Fruit fly (Drosophila melanogaster): ENCODE data around the gene tara.

The tara gene

dm6 chr3R:16260385-16261169 is 35.1 kb downstream of the tara start (continued):
- TF ChIP-seq CG18011 (GFP tag; optimal IDR thresholded peaks at IDR 0.05), result peak; percentile 29
- peak; percentile 38 for TF ChIP-seq dm (GFP tag; optimal IDR thresholded peaks at IDR 0.05)
- TF ChIP-seq CG8290 (GFP tag; optimal IDR thresholded peaks at IDR 0.05), result peak; percentile 19
- peak; percentile 26 to 87 for TF ChIP-seq CG8290 (tag; optimal IDR thresholded peaks at IDR 0.05)
- peak; percentile 16; the same call in 1 of the 2 replicates for TF ChIP-seq al (GFP tag; IDR thresholded peaks at IDR 0.05)
- TF ChIP-seq Camta (GFP tag; optimal IDR thresholded peaks at IDR 0.05), result peak; percentile 61
- TF ChIP-seq croc (GFP tag; conservative IDR thresholded peaks at IDR 0.05), result peak; percentile 14; the same call in 1 of the 3 replicates
- TF ChIP-seq emc (GFP tag; optimal IDR thresholded peaks at IDR 0.05), result no peak
- TF ChIP-seq CG7357 (GFP tag; IDR thresholded peaks at IDR 0.05), result no peak
- peak; percentile 74 for TF ChIP-seq ato (GFP tag; IDR thresholded peaks at IDR 0.05; ENCODE audit: partially characterized antibody)
- peak; percentile 64 for TF ChIP-seq Mes4 (GFP tag; optimal IDR thresholded peaks at IDR 0.05)
- no peak for TF ChIP-seq cas (GFP tag; IDR thresholded peaks at IDR 0.05)
- TF ChIP-seq btn (GFP tag; optimal IDR thresholded peaks at IDR 0.05), result no peak
- no peak for TF ChIP-seq CG7745 (tag; optimal IDR thresholded peaks at IDR 0.05)
- peak; percentile 43 for TF ChIP-seq nmo (GFP tag; optimal IDR thresholded peaks at IDR 0.05)
- peak; percentile 81 for TF ChIP-seq az2 (GFP tag; optimal IDR thresholded peaks at IDR 0.05)
- peak; percentile 48 for TF ChIP-seq CG12391 (tag; optimal IDR thresholded peaks at IDR 0.05)
- peak; percentile 58 for TF ChIP-seq CG8944 (GFP tag; optimal IDR thresholded peaks at IDR 0.05)
- TF ChIP-seq CG4617 (GFP tag; optimal IDR thresholded peaks at IDR 0.05; ENCODE audit: borderline replicate concordance), result peak; percentile 25
- peak; percentile 55 for TF ChIP-seq Elba2 (GFP tag; optimal IDR thresholded peaks at IDR 0.05)
- TF ChIP-seq MBD-R2 (GFP tag; IDR thresholded peaks at IDR 0.05), result no peak
- peak; percentile 29; the same call in 1 of the 2 replicates for TF ChIP-seq CG6272 (GFP tag; IDR thresholded peaks at IDR 0.05)
- peak; percentile 35; the same call in 1 of the 2 replicates for TF ChIP-seq stc (GFP tag; IDR thresholded peaks at IDR 0.05)
- peak; percentile 63 for TF ChIP-seq wek (GFP tag; optimal IDR thresholded peaks at IDR 0.05)
- peak; percentile 15 for TF ChIP-seq oc (tag; optimal IDR thresholded peaks at IDR 0.05)
- TF ChIP-seq inv (GFP tag; IDR thresholded peaks at IDR 0.05; ENCODE audit: partially characterized antibody), result peak; percentile 40; the same call in 1 of the 2 replicates
- TF ChIP-seq fd96Cb (tag; optimal IDR thresholded peaks at IDR 0.05), result peak; percentile 52
- TF ChIP-seq slou (GFP tag; optimal IDR thresholded peaks at IDR 0.05), result no peak
- TF ChIP-seq caup (GFP tag; optimal IDR thresholded peaks at IDR 0.05; ENCODE audit: severe bottlenecking), result peak; percentile 76
- TF ChIP-seq ac (GFP tag; optimal IDR thresholded peaks at IDR 0.05), result no peak
- TF ChIP-seq tna (GFP tag; IDR thresholded peaks at IDR 0.05; ENCODE audit: partially characterized antibody), result no peak; the same call in 1 of the 2 replicates
- peak; percentile 99 for TF ChIP-seq Dp (GFP tag; optimal IDR thresholded peaks at IDR 0.05)
- TF ChIP-seq Gug (GFP tag; IDR thresholded peaks at IDR 0.05), result peak; percentile 50; the same call in 2 of the 4 replicates
- TF ChIP-seq Dip3 (GFP tag; optimal IDR thresholded peaks at IDR 0.05), result no peak
- no peak for TF ChIP-seq Tbp (GFP tag; optimal IDR thresholded peaks at IDR 0.05)
- TF ChIP-seq so (GFP tag; IDR thresholded peaks at IDR 0.05), result peak; percentile 39; the same call in 1 of the 3 replicates
- no peak for TF ChIP-seq nau (GFP tag; optimal IDR thresholded peaks at IDR 0.05)
- TF ChIP-seq CG3847 (GFP tag; IDR thresholded peaks at IDR 0.05), result peak; percentile 90
- TF ChIP-seq CG7928 (GFP tag; optimal IDR thresholded peaks at IDR 0.05), result no peak
- peak; percentile 69 for TF ChIP-seq Mad (GFP tag; optimal IDR thresholded peaks at IDR 0.05)
- peak; percentile 57 for TF ChIP-seq Usf (GFP tag; optimal IDR thresholded peaks at IDR 0.05)
- TF ChIP-seq CG14014 (GFP tag; IDR thresholded peaks at IDR 0.05), result peak; percentile 45
- peak; percentile 9 for TF ChIP-seq Spps (tag; optimal IDR thresholded peaks at IDR 0.05)
- TF ChIP-seq CG12769 (tag; optimal IDR thresholded peaks at IDR 0.05), result no peak
- peak; percentile 73 for TF ChIP-seq CG13287 (GFP tag; IDR thresholded peaks at IDR 0.05; ENCODE audit: partially characterized antibody)
- TF ChIP-seq onecut (GFP tag; IDR thresholded peaks at IDR 0.05), result peak; percentile 77
- TF ChIP-seq Fer3 (tag; optimal IDR thresholded peaks at IDR 0.05), result peak; percentile 69
- TF ChIP-seq chm (GFP tag; IDR thresholded peaks at IDR 0.05), result peak; percentile 76
- peak; percentile 98 for TF ChIP-seq CG14965 (GFP tag; optimal IDR thresholded peaks at IDR 0.05; ENCODE audit: borderline replicate concordance)
